Fruit fly (Drosophila melanogaster) whole organism, embryonic: ENCODE results near the gene CG2972.

ENCODE experiments used
- Bteb2 ChIP-seq: fragments of 200-800 bp; sonication (Bioruptor generic); optimal IDR thresholded peaks from 2 replicates; lab custom pipeline; 2016; ENCODE audit warnings: missing biosample characterization, missing genetic modification characterization
- CG10267 ChIP-seq: fragments of 200-800 bp; sonication (Bioruptor generic); optimal IDR thresholded peaks from 2 replicates; lab custom pipeline; 2018; ENCODE audit warnings: missing biosample characterization, mild to moderate bottlenecking, missing genetic modification characterization, moderate library complexity
- CG10979 ChIP-seq: fragments of 200-800 bp; sonication (Bioruptor generic); optimal IDR thresholded peaks from 2 replicates; lab custom pipeline; 2018; ENCODE audit warnings: missing biosample characterization, mild to moderate bottlenecking, missing genetic modification characterization, moderate library complexity
- CG11723 ChIP-seq: fragments of 200-800 bp; sonication (Bioruptor generic); optimal IDR thresholded peaks from 2 replicates; lab custom pipeline; 2017; ENCODE audit warnings: missing biosample characterization, mild to moderate bottlenecking, missing genetic modification characterization
- CG12391 ChIP-seq: fragments of 200-800 bp; sonication (Bioruptor generic); optimal IDR thresholded peaks from 3 replicates; lab custom pipeline; 2018; ENCODE audit warnings: missing biosample characterization, mild to moderate bottlenecking, missing genetic modification characterization, moderate library complexity
- CG14667 ChIP-seq: fragments of 200-800 bp; sonication (Bioruptor generic); IDR thresholded peaks from 2 replicates; pipeline ENCODE4 v1.3.6; 2022; ENCODE audit warnings: missing biosample characterization, missing genetic modification characterization
- CG15696 ChIP-seq: fragments of 200-800 bp; sonication (Bioruptor generic); optimal IDR thresholded peaks from 2 replicates; lab custom pipeline; 2019; ENCODE audit warnings: missing biosample characterization, mild to moderate bottlenecking, missing genetic modification characterization, moderate library complexity
- CG16815 ChIP-seq: fragments of 200-800 bp; sonication (Bioruptor generic); optimal IDR thresholded peaks from 3 replicates; lab custom pipeline; 2017; ENCODE audit warnings: missing biosample characterization, mild to moderate bottlenecking, missing genetic modification characterization
- CG18476 ChIP-seq: fragments of 200-800 bp; sonication (Bioruptor generic); optimal IDR thresholded peaks from 2 replicates; lab custom pipeline; 2016; ENCODE audit warnings: missing biosample characterization, mild to moderate bottlenecking, missing genetic modification characterization
- CG2120 ChIP-seq: fragments of 200-800 bp; sonication (Bioruptor generic); optimal IDR thresholded peaks from 3 replicates; lab custom pipeline; 2016; ENCODE audit warnings: missing biosample characterization, missing genetic modification characterization
- CG3726 ChIP-seq: fragments of 200-800 bp; sonication (Bioruptor generic); IDR thresholded peaks from 3 replicates; pipeline ENCODE4, ENCODE4 v1.3.6; 2022; ENCODE audit warnings: missing biosample characterization, missing genetic modification characterization
- CG4424 ChIP-seq: fragments of 200-800 bp; sonication (Bioruptor generic); optimal IDR thresholded peaks from 3 replicates; lab custom pipeline; 2016; ENCODE audit warnings: missing biosample characterization, missing genetic modification characterization
- CG7987 ChIP-seq: fragments of 200-800 bp; sonication (Bioruptor generic); optimal IDR thresholded peaks from 2 replicates; lab custom pipeline; 2018; ENCODE audit warnings: missing biosample characterization, mild to moderate bottlenecking, missing genetic modification characterization, moderate library complexity
- CG9437 ChIP-seq: fragments of 200-800 bp; sonication (Bioruptor generic); optimal IDR thresholded peaks from 2 replicates; lab custom pipeline; 2018; ENCODE audit warnings: missing biosample characterization, mild to moderate bottlenecking, missing genetic modification characterization
- CG9727 ChIP-seq: fragments of 200-800 bp; sonication (Bioruptor generic); optimal IDR thresholded peaks from 3 replicates; lab custom pipeline; 2017; ENCODE audit warnings: missing biosample characterization, mild to moderate bottlenecking, missing genetic modification characterization
- CG9797 ChIP-seq: fragments of 200-800 bp; sonication (Bioruptor generic); optimal IDR thresholded peaks from 3 replicates; lab custom pipeline; 2018; ENCODE audit warnings: missing biosample characterization, mild to moderate bottlenecking, missing genetic modification characterization
- CG9817 ChIP-seq: fragments of 200-800 bp; sonication (Bioruptor generic); optimal IDR thresholded peaks from 2 replicates; lab custom pipeline; 2018; ENCODE audit warnings: missing biosample characterization, mild to moderate bottlenecking, missing genetic modification characterization, moderate library complexity
- Elba2 ChIP-seq: fragments of 200-800 bp; sonication (Bioruptor generic); optimal IDR thresholded peaks from 3 replicates; lab custom pipeline; 2016; ENCODE audit warnings: missing biosample characterization, missing genetic modification characterization
- GATAe ChIP-seq: fragments of 200-800 bp; sonication (Bioruptor generic); conservative IDR thresholded peaks from 2 replicates; pipeline ENCODE4 v1.3.6; 2022; ENCODE audit warnings: missing biosample characterization, missing genetic modification characterization
- HHEX ChIP-seq: fragments of 200-800 bp; sonication (Bioruptor generic); optimal IDR thresholded peaks from 3 replicates; lab custom pipeline; 2017; ENCODE audit warnings: missing biosample characterization, mild to moderate bottlenecking, missing genetic modification characterization, missing genetic modification reagents
- MBD-R2 ChIP-seq: fragments of 200-800 bp; sonication (Bioruptor generic); IDR thresholded peaks from 2 replicates; pipeline ENCODE4 v1.3.6; 2022; ENCODE audit warnings: missing biosample characterization, missing genetic modification characterization
- Nf-YB ChIP-seq: fragments of 200-800 bp; sonication (Bioruptor generic); optimal IDR thresholded peaks from 3 replicates; lab custom pipeline; 2019; ENCODE audit warnings: missing biosample characterization, mild to moderate bottlenecking, missing genetic modification characterization, moderate library complexity
- Rx ChIP-seq: fragments of 200-800 bp; sonication (Bioruptor generic); IDR thresholded peaks from 2 replicates; pipeline ENCODE4 v1.3.6; 2022; ENCODE audit warnings: missing biosample characterization, missing genetic modification characterization
- Sin3A ChIP-seq: fragments of >200 bp; optimal IDR thresholded peaks from 2 replicates; lab custom pipeline; 2018
- Spps ChIP-seq: fragments of 200-800 bp; sonication (Bioruptor generic); optimal IDR thresholded peaks from 2 replicates; lab custom pipeline; 2018; ENCODE audit warnings: missing biosample characterization, mild to moderate bottlenecking, missing genetic modification characterization
- Taf1 ChIP-seq: fragments of 200-800 bp; sonication (Bioruptor generic); IDR thresholded peaks from 2 replicates; pipeline ENCODE4 v1.3.6; 2022; ENCODE audit warnings: missing biosample characterization, missing genetic modification characterization
- ase ChIP-seq: fragments of 200-800 bp; sonication (Bioruptor generic); IDR thresholded peaks from 3 replicates; pipeline ENCODE4 v1.3.6; 2022; ENCODE audit warnings: missing biosample characterization, missing genetic modification characterization
- az2 ChIP-seq: fragments of 200-800 bp; sonication (Bioruptor generic); optimal IDR thresholded peaks from 3 replicates; lab custom pipeline; 2016; ENCODE audit warnings: missing biosample characterization, missing genetic modification characterization
- bcd ChIP-seq: fragments of 200-800 bp; sonication (Bioruptor generic); optimal IDR thresholded peaks from 2 replicates; lab custom pipeline; 2017; ENCODE audit warnings: missing biosample characterization, mild to moderate bottlenecking, missing genetic modification characterization
- chif ChIP-seq, 2 experiments: fragments of 200-800 bp; sonication (Bioruptor generic); optimal IDR thresholded peaks; 3 replicates each; lab custom pipeline; 2016; ENCODE audit warnings: missing biosample characterization in 2 of 2, missing genetic modification characterization in 2 of 2
- chinmo ChIP-seq: fragments of 200-800 bp; sonication (Bioruptor generic); IDR thresholded peaks from 4 replicates; pipeline ENCODE4 v1.3.6; 2022; ENCODE audit warnings: missing biosample characterization, missing genetic modification characterization; ENCODE audit not compliant: partially characterized antibody
- danr ChIP-seq: fragments of 200-800 bp; sonication (Bioruptor generic); IDR thresholded peaks from 2 replicates; pipeline ENCODE4 v1.3.6; 2022; ENCODE audit warnings: missing biosample characterization, missing genetic modification characterization
- en ChIP-seq: fragments of 200-800 bp; sonication (Bioruptor generic); optimal IDR thresholded peaks from 2 replicates; lab custom pipeline; 2016; ENCODE audit warnings: missing biosample characterization, missing genetic modification characterization
- gfzf ChIP-seq: fragments of 200-800 bp; sonication (Bioruptor generic); optimal IDR thresholded peaks from 2 replicates; lab custom pipeline; 2016; ENCODE audit warnings: missing biosample characterization, mild to moderate bottlenecking, missing genetic modification characterization, moderate library complexity
- hb ChIP-seq: fragments of 200-800 bp; sonication (Bioruptor generic); IDR thresholded peaks from 3 replicates; pipeline ENCODE4 v1.3.6; 2022; ENCODE audit warnings: missing biosample characterization, missing genetic modification characterization; ENCODE audit not compliant: partially characterized antibody
- ind ChIP-seq: fragments of 200-800 bp; sonication (Bioruptor generic); optimal IDR thresholded peaks from 3 replicates; lab custom pipeline; 2016; ENCODE audit warnings: missing biosample characterization, missing genetic modification characterization
- jigr1 ChIP-seq: fragments of 200-800 bp; sonication (Bioruptor generic); IDR thresholded peaks from 3 replicates; pipeline ENCODE4 v1.3.6; 2022; ENCODE audit warnings: missing biosample characterization, missing genetic modification characterization
- lilli ChIP-seq: fragments of 200-800 bp; sonication (Bioruptor generic); optimal IDR thresholded peaks from 3 replicates; lab custom pipeline; 2016; ENCODE audit warnings: missing biosample characterization, missing genetic modification characterization
- mam ChIP-seq: fragments of 200-800 bp; sonication (Bioruptor generic); optimal IDR thresholded peaks from 3 replicates; lab custom pipeline; 2016; ENCODE audit warnings: missing biosample characterization, missing genetic modification characterization
- pfk ChIP-seq: fragments of 200-800 bp; sonication (Bioruptor generic); optimal IDR thresholded peaks from 2 replicates; lab custom pipeline; 2018; ENCODE audit warnings: missing biosample characterization, mild to moderate bottlenecking, missing genetic modification characterization, moderate library complexity
- phol ChIP-seq: fragments of 200-800 bp; sonication (Bioruptor generic); optimal IDR thresholded peaks from 3 replicates; lab custom pipeline; 2018; ENCODE audit warnings: missing biosample characterization, mild to moderate bottlenecking, missing genetic modification characterization, moderate library complexity
- pnt ChIP-seq: fragments of 200-800 bp; sonication (Bioruptor generic); optimal IDR thresholded peaks from 3 replicates; lab custom pipeline; 2016; ENCODE audit warnings: missing biosample characterization, missing genetic modification characterization
- repo ChIP-seq: fragments of 200-800 bp; sonication (Bioruptor generic); optimal IDR thresholded peaks from 2 replicates; lab custom pipeline; 2016; ENCODE audit warnings: missing biosample characterization, missing genetic modification characterization
- row ChIP-seq: fragments of 200-800 bp; sonication (Bioruptor generic); IDR thresholded peaks from 3 replicates; pipeline ENCODE4 v1.3.6; 2022; ENCODE audit warnings: missing biosample characterization, missing genetic modification characterization
- sens-2 ChIP-seq: fragments of 200-800 bp; sonication (Bioruptor generic); IDR thresholded peaks from 2 replicates; pipeline ENCODE4 v1.3.6; 2022; ENCODE audit warnings: missing biosample characterization, missing genetic modification characterization
- sisA ChIP-seq: fragments of 200-800 bp; sonication (Bioruptor generic); IDR thresholded peaks from 2 replicates; pipeline ENCODE4 v1.3.6; 2022; ENCODE audit warnings: missing biosample characterization, missing genetic modification characterization
- sob ChIP-seq: fragments of 200-800 bp; sonication (Bioruptor generic); IDR thresholded peaks from 2 replicates; pipeline ENCODE4 v1.3.6; 2022; ENCODE audit warnings: missing biosample characterization, missing genetic modification characterization
- ssp ChIP-seq: fragments of 200-800 bp; sonication (Bioruptor generic); IDR thresholded peaks from 2 replicates; pipeline ENCODE4 v1.3.6; 2022; ENCODE audit warnings: missing biosample characterization, missing genetic modification characterization
- tna ChIP-seq: fragments of 200-800 bp; sonication (Bioruptor generic); IDR thresholded peaks from 2 replicates; pipeline ENCODE4 v1.3.6; 2022; ENCODE audit warnings: missing biosample characterization, missing genetic modification characterization; ENCODE audit not compliant: partially characterized antibody
- vfl ChIP-seq: fragments of 200-800 bp; sonication (Bioruptor generic); optimal IDR thresholded peaks from 2 replicates; lab custom pipeline; 2016; ENCODE audit warnings: missing biosample characterization, missing genetic modification characterization

CG2972 gene

DNA sequence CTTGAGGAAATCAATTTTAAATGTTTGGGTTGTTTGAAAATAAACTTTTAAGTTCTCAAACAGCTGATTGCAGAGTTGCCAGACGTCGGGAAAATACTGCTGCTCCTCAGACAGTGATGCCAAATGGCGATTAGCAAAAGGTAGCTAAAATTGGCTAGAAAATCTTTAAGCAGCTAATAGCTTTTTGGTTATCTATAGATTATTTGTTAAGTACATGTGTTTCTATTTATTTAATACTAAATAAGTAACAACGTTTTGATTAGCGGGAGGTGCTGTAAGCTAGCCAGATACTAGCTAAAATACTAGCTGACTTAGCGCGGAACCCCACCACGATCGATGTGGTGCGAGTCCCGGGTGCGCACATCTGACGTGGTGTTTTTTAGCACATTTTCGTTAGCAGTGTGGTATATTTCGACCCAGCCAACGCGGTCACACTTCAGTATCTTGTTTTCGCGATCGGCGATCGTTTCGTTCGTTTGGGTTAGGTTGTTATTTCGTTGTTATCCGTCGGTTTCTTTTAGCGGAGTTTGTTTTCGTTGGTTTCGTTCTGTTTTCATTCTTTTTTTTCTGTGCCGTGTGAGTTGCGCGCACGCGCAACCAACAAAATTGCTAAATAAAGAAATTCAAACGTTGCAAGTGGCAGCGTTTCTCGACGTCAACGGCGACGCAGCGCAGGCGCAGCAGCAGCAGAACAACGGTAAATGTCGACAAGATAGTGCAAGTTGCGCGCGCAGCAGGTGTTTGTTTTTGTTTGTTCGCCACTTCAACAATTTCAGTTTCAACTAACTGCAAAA is 3.3 kb downstream of the CG2972 start, which contains the start of the genes Naxe and RhoU:
Naxe (minus strand) TSS at position 77 of the 794 bp plus-strand sequence.
RhoU (plus strand) TSS at position 433 of the 794 bp plus-strand sequence.
- TF ChIP-seq gfzf (GFP tag; lab: Kevin White, UChicago), result peak; percentile 94
- peak; percentile 54 for TF ChIP-seq ssp (GFP tag; lab: Robert Waterston, UW)
- TF ChIP-seq ind (GFP tag; lab: Kevin White, UChicago), result peak; percentile 10
- no peak for TF ChIP-seq danr (GFP tag; lab: Robert Waterston, UW)
- TF ChIP-seq row (GFP tag; lab: Robert Waterston, UW), result peak; percentile 79
- TF ChIP-seq Bteb2 (GFP tag; lab: Kevin White, UChicago), result no peak
- no peak for TF ChIP-seq Taf1 (GFP tag; lab: Robert Waterston, UW)
- peak; percentile 8 for TF ChIP-seq CG4424 (GFP tag; lab: Kevin White, UChicago)
- TF ChIP-seq Elba2 (GFP tag; lab: Kevin White, UChicago), result no peak
- TF ChIP-seq Nf-YB (GFP tag; lab: Kevin White, UChicago), result no peak
- no peak for TF ChIP-seq bcd
- TF ChIP-seq CG9797, result peak; percentile 92
- no peak for TF ChIP-seq vfl
- TF ChIP-seq CG2120, result peak; percentile 56
- no peak for TF ChIP-seq CG14667 (GFP tag; lab: Robert Waterston, UW)
- peak; percentile 51 for TF ChIP-seq CG12391 (tag; lab: Kevin White, UChicago)
- peak; percentile 25 for TF ChIP-seq az2 (GFP tag; lab: Kevin White, UChicago)
- TF ChIP-seq MBD-R2 (GFP tag; lab: Robert Waterston, UW), result peak; percentile 60
- TF ChIP-seq Rx (GFP tag; lab: Robert Waterston, UW), result peak; percentile 47; the same call in 1 of the 2 replicates
- TF ChIP-seq repo, result no peak
- TF ChIP-seq CG16815 (GFP tag; lab: Kevin White, UChicago), result peak; percentile 13
- no peak for TF ChIP-seq en (GFP tag; lab: Kevin White, UChicago)
- peak; percentile 58 for TF ChIP-seq lilli
- TF ChIP-seq chif (GFP tag; optimal IDR thresholded peaks at IDR 0.05; lab: Kevin White, UChicago), result peak in 1 of 2 experiments; percentile 30
- TF ChIP-seq Spps (tag; lab: Kevin White, UChicago), result no peak
- TF ChIP-seq GATAe, result no peak
- TF ChIP-seq mam (GFP tag; lab: Kevin White, UChicago), result peak; percentile 58
- TF ChIP-seq phol (tag; lab: Kevin White, UChicago), result peak; percentile 64
- peak; percentile 97 for TF ChIP-seq Sin3A (lab: Kevin White, UChicago)
- TF ChIP-seq CG11723, result no peak
- TF ChIP-seq CG18476 (GFP tag; lab: Kevin White, UChicago), result no peak
- TF ChIP-seq sob (GFP tag; lab: Robert Waterston, UW), result no peak; the same call in 1 of the 2 replicates
- TF ChIP-seq hb, result no peak
- TF ChIP-seq sisA (GFP tag; lab: Robert Waterston, UW), result peak; percentile 48
- no peak for TF ChIP-seq CG15696 (tag; lab: Kevin White, UChicago)
- peak; percentile 34 for TF ChIP-seq pnt
- 0 out of 4 replicates have a peak, but pooled peaks have one; percentile 42 for TF ChIP-seq chinmo (GFP tag; lab: Robert Waterston, UW)
- peak; percentile 71; the same call in 1 of the 3 replicates for TF ChIP-seq jigr1 (GFP tag; lab: Robert Waterston, UW)
- TF ChIP-seq CG10267 (tag; lab: Kevin White, UChicago), result peak; percentile 58
- no peak for TF ChIP-seq HHEX (GFP tag; lab: Kevin White, UChicago)
- peak; percentile 33 for TF ChIP-seq CG9727 (GFP tag; lab: Kevin White, UChicago)
- no peak for TF ChIP-seq sens-2 (GFP tag; lab: Robert Waterston, UW)
- TF ChIP-seq CG9817 (tag; lab: Kevin White, UChicago), result peak; percentile 2
- no peak for TF ChIP-seq pfk (GFP tag; lab: Kevin White, UChicago)
- no peak for TF ChIP-seq CG10979 (tag; lab: Kevin White, UChicago)
- TF ChIP-seq tna (GFP tag; lab: Robert Waterston, UW), result 0 out of 2 replicates have a peak, but pooled peaks have one; percentile 23
- no peak for TF ChIP-seq CG7987 (GFP tag; lab: Kevin White, UChicago)
- TF ChIP-seq CG9437 (GFP tag; lab: Kevin White, UChicago), result peak; percentile 29
- TF ChIP-seq CG3726 (GFP tag; lab: Robert Waterston, UW), result no peak
- TF ChIP-seq ase (GFP tag; lab: Robert Waterston, UW), result 0 out of 3 replicates have a peak, but pooled peaks have one; percentile 17
